Fruit fly (Drosophila melanogaster) whole organism: Measurements from ENCODE around the gene CG7920.

Experiments used
- CG8478 ChIP-seq: fragments of >200 bp; optimal IDR thresholded peaks from 2 replicates; lab custom pipeline; 2018; ENCODE audit warnings: inconsistent platforms
- Dll ChIP-seq: fragments of >200 bp; optimal IDR thresholded peaks from 2 replicates; lab custom pipeline; 2017
- EcR ChIP-seq, 2 experiments: fragments of >200 bp; optimal IDR thresholded peaks; 2 replicates each; lab custom pipeline; 2017; ENCODE audit warnings: missing biosample characterization in 2 of 2, missing genetic modification characterization in 2 of 2, missing genetic modification reagents in 2 of 2
- pan ChIP-seq: fragments of >200 bp; optimal IDR thresholded peaks from 2 replicates; lab custom pipeline; 2017
- psq ChIP-seq: fragments of >200 bp; optimal IDR thresholded peaks from 2 replicates; lab custom pipeline; 2017
- usp ChIP-seq: fragments of >200 bp; optimal IDR thresholded peaks from 2 replicates; lab custom pipeline; 2017; ENCODE audit warnings: missing biosample characterization, missing genetic modification characterization, mixed read lengths

CG7920 gene

dm6 chr3R:30014977-30015514, at the start of gene CG7920:
TSS of gene CG7920 (minus strand) at chr3R:30015284.
- TF ChIP-seq Dll (lab: Kevin White, UChicago) (no peak), usp (GFP tag; lab: Kevin White, UChicago) (no peak), psq (no peak), CG8478 (lab: Kevin White, UChicago) (no peak), pan (lab: Kevin White, UChicago) (no peak)

- TF ChIP-seq EcR (GFP tag; optimal IDR thresholded peaks at IDR 0.05; lab: Kevin White, UChicago) (no peak), usp (GFP tag; lab: Kevin White, UChicago) (no peak), Dll (lab: Kevin White, UChicago) (no peak), psq (no peak), CG8478 (lab: Kevin White, UChicago) (no peak), pan (lab: Kevin White, UChicago) (no peak)
Observed at dm6 chr3R:30063704-30064103, 48.6 kb upstream of the CG7920 start.

DNA sequence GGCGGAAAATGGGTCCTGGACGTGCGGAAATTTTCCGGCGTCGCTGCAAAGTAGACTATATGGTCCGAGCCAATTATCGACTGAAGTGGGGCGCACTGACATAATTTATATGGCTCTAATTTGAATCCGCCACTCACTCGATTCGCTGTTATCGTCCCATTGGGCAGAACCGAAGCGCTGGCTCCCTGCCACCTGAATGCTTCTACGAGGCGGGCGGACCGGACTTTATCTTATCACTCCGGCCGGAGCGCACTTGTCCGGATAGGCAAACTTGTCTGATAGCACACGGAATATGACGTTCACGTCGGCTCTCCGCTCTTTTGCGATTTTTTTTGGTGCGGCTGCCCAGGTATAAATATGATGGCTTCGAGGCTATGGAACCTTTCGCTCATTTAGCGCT, 47.5 kb upstream of the CG7920 start:
- no peak for TF ChIP-seq EcR (GFP tag; optimal IDR thresholded peaks at IDR 0.05; lab: Kevin White, UChicago)
- no peak for TF ChIP-seq Dll (lab: Kevin White, UChicago)
- TF ChIP-seq CG8478 (lab: Kevin White, UChicago) = no peak
- no peak for TF ChIP-seq pan (lab: Kevin White, UChicago)
- no peak for TF ChIP-seq psq
- TF ChIP-seq usp (GFP tag; lab: Kevin White, UChicago) = no peak

dm6 chr3R:30061980-30062379, 46.9 kb upstream of the CG7920 start:
- TF ChIP-seq pan (lab: Kevin White, UChicago) = no peak
- no peak for TF ChIP-seq CG8478 (lab: Kevin White, UChicago)
- no peak for TF ChIP-seq psq
- no peak for TF ChIP-seq usp (GFP tag; lab: Kevin White, UChicago)
- TF ChIP-seq EcR (GFP tag; optimal IDR thresholded peaks at IDR 0.05; lab: Kevin White, UChicago) = no peak
- TF ChIP-seq Dll (lab: Kevin White, UChicago) = no peak

dm6 chr3R:30061154-30061482, 46.0 kb upstream of the CG7920 start:
- TF ChIP-seq Dll (lab: Kevin White, UChicago) (no peak), CG8478 (lab: Kevin White, UChicago) (no peak), usp (GFP tag; lab: Kevin White, UChicago) (no peak), psq (no peak), pan (lab: Kevin White, UChicago) (no peak), EcR (GFP tag; optimal IDR thresholded peaks at IDR 0.05; lab: Kevin White, UChicago) (no peak)

DNA sequence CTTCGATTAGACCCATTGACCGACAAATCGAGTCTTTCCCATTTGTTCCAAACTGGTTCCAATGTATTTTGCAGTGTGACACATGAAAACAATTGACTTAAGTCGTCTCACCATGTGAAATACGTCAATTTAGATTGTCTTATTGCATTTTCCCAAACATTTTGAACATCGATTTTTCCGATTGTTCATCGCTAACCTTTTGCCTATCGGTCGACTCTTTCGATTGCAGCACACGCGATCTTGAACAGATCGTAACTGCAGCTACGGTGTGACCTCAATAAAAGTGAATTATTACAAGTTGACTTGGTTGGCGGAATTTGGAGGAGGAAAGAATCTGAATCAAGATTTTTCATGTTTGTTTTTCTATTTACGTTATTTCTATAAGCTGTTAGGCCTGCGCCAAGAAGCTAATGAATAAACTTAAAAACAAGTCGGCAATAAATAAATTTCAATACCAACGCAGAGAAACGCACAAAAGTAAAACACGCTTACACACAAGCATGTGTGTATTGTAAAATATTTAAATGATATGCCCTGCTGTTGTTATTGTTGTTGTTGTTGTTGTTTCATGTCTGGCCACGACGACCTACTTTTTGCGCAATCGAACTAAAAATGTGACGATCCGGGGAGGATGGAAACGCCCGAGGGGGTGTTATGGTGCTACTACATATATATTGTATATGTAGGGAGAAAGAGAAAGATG, 45.5 kb upstream of the CG7920 start:
- TF ChIP-seq pan (lab: Kevin White, UChicago) (no peak), Dll (lab: Kevin White, UChicago) (no peak), psq (no peak)

DNA sequence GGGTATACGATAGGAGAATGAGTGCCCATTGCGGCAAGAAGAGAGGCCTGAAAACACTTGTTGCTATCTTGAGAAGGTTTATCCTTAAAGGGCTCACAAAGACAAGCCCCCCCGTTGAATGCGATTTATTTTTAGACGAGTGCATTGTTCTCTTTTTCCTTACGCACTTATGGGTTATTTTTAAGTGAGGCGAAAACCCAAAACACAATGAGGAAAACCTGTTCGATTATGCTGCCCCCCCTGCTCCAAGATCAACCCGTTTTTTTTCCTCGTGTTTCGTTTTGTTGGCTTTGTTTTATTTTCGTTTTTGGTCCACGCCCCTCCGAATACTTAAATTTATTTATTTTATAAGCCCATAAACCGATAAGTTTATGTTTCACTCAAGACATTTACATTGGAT, 44.9 kb upstream of the CG7920 start:
- TF ChIP-seq EcR (GFP tag; optimal IDR thresholded peaks at IDR 0.05; lab: Kevin White, UChicago) (no peak), pan (lab: Kevin White, UChicago) (no peak), psq (no peak), CG8478 (lab: Kevin White, UChicago) (no peak)

dm6 chr3R:30058057-30058868, 43.2 kb upstream of the CG7920 start, which contains the start of gene sima:
TSS of gene sima (plus strand) at chr3R:30058311.
- TF ChIP-seq EcR (GFP tag; optimal IDR thresholded peaks at IDR 0.05; lab: Kevin White, UChicago) = no peak
- peak; percentile 50 for TF ChIP-seq psq
- no peak for TF ChIP-seq Dll (lab: Kevin White, UChicago)

- TF ChIP-seq pan (lab: Kevin White, UChicago) (no peak), CG8478 (lab: Kevin White, UChicago) (no peak), usp (GFP tag; lab: Kevin White, UChicago) (no peak), psq (no peak), Dll (lab: Kevin White, UChicago) (no peak), EcR (GFP tag; optimal IDR thresholded peaks at IDR 0.05; lab: Kevin White, UChicago) (no peak)
Observed at dm6 chr3R:30056592-30057135, 41.6 kb upstream of the CG7920 start, which contains the start of the genes CG7950 and Rpp14a. TSS of gene CG7950 (plus strand) at chr3R:30056859. TSS of gene Rpp14a (plus strand) at chr3R:30056859.

dm6 chr3R:30055915-30056544, 40.9 kb upstream of the CG7920 start, which contains the start of the genes Rpp14b and spn-A:
TSS of gene Rpp14b (plus strand) at chr3R:30055957.
TSS of gene spn-A (minus strand) at chr3R:30056037.
- no peak for TF ChIP-seq psq

- TF ChIP-seq Dll (lab: Kevin White, UChicago) (no peak), pan (lab: Kevin White, UChicago) (no peak), usp (GFP tag; lab: Kevin White, UChicago) (no peak), CG8478 (lab: Kevin White, UChicago) (no peak), EcR (GFP tag; optimal IDR thresholded peaks at IDR 0.05; lab: Kevin White, UChicago) (no peak), psq (no peak)
Observed at dm6 chr3R:30052455-30053046, 37.5 kb upstream of the CG7920 start, which contains the start of gene Jasper. TSS of gene Jasper (plus strand) at chr3R:30052514.
